Worm (Caenorhabditis elegans) whole organism, late embryonic: Measurements from ENCODE around the gene acs-17.

Experiments used
- mec-3 ChIP-seq: sonication (generic microtip); optimal IDR thresholded peaks from 2 replicates; lab custom pipeline; 2016; ENCODE audit warnings: borderline replicate concordance, missing genetic modification characterization, missing compliant biosample characterization
- ref-2 ChIP-seq: sonication (generic microtip); optimal IDR thresholded peaks from 2 replicates; lab custom pipeline; 2016; ENCODE audit warnings: missing genetic modification characterization, missing compliant biosample characterization
- zip-5 ChIP-seq: sonication (generic microtip); optimal IDR thresholded peaks from 2 replicates; lab custom pipeline; 2016; ENCODE audit warnings: missing genetic modification characterization, missing compliant biosample characterization

- TF ChIP-seq ref-2 (tag; lab: Kevin White, UChicago) (no peak), mec-3 (tag; lab: Kevin White, UChicago) (no peak), zip-5 (tag; lab: Kevin White, UChicago) (no peak)
Measured at ce11 chrX:5943908-5944307, 402 bp downstream of the acs-17 start.
